Fruit fly (Drosophila melanogaster) whole organism, prepupa: Measurements from ENCODE around the gene Or23a.
A peak's percentile ranks its signal among the peaks of the same experiment; 100 is the strongest.

Experiments used
- Blimp-1 ChIP-seq: fragments of 200-800 bp; sonication (Bioruptor generic); optimal IDR thresholded peaks from 3 replicates; lab custom pipeline; 2017; ENCODE audit warnings: missing biosample characterization, missing genetic modification characterization, mild to moderate bottlenecking, moderate library complexity, missing genetic modification reagents
- CG10631 ChIP-seq: fragments of 200-800 bp; sonication (Bioruptor generic); optimal IDR thresholded peaks from 2 replicates; lab custom pipeline; 2016; ENCODE audit warnings: missing biosample characterization, missing genetic modification characterization
- CG15336 ChIP-seq: fragments of 200-800 bp; sonication (Bioruptor generic); IDR thresholded peaks from 2 replicates; pipeline ENCODE4 v1.3.6; 2022; ENCODE audit warnings: missing biosample characterization, missing genetic modification characterization
- CG6163 ChIP-seq: fragments of 200-800 bp; sonication (Bioruptor generic); IDR thresholded peaks from 3 replicates; pipeline ENCODE4 v1.3.6; 2022; ENCODE audit warnings: missing biosample characterization, missing genetic modification characterization
- CG6792 ChIP-seq: fragments of 200-800 bp; sonication (Bioruptor generic); optimal IDR thresholded peaks from 3 replicates; lab custom pipeline; 2016; ENCODE audit warnings: missing biosample characterization, missing genetic modification characterization
- Gug ChIP-seq: fragments of 200-800 bp; sonication (Bioruptor generic); IDR thresholded peaks from 2 replicates; pipeline ENCODE4 v1.3.6; 2022; ENCODE audit warnings: missing biosample characterization, missing genetic modification characterization
- Hr4 ChIP-seq: fragments of 200-800 bp; sonication (Bioruptor generic); optimal IDR thresholded peaks from 3 replicates; lab custom pipeline; 2016; ENCODE audit warnings: missing biosample characterization, missing genetic modification characterization
- Sox14 ChIP-seq: fragments of 200-800 bp; sonication (Bioruptor generic); optimal IDR thresholded peaks from 3 replicates; lab custom pipeline; 2016; ENCODE audit warnings: missing biosample characterization, missing genetic modification characterization
- acj6 ChIP-seq: fragments of 200-800 bp; sonication (Bioruptor generic); optimal IDR thresholded peaks from 3 replicates; lab custom pipeline; 2016; ENCODE audit warnings: missing biosample characterization, missing genetic modification characterization
- ss ChIP-seq, 2 experiments: fragments of 200-800 bp; sonication (Bioruptor generic); optimal IDR thresholded peaks; 2 replicates in 1 of 2; 3 replicates in 1 of 2; lab custom pipeline; 2017 to 2018; ENCODE audit warnings: mild to moderate bottlenecking in 2 of 2, missing biosample characterization in 2 of 2, missing genetic modification characterization in 2 of 2, moderate library complexity in 1 of 2
- svp ChIP-seq: fragments of 200-800 bp; sonication (Bioruptor generic); peaks from one replicate; lab custom pipeline; 2016; ENCODE audit warnings: missing biosample characterization, missing genetic modification characterization

DNA sequence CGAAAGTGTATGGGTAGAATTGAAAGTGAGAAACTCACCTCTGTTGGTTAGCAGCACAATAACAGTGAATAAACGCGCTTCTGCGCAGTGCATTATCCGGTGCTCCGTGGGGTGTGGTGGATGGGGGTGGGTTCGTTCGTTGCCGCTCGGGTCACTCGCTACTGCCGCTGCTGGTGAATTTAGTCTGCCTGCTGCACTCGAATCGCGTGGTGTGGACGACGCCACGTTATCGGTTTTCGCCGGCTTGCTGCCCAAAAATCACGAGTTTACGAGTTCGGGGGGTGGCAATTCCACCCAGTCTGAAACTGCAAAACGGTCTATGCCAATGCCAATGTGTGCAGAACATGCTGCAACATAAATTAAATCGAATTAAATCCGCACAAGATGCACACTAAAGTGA lies 23.7 kb downstream of the Or23a start, which contains the start of gene Tmtc1:
- TF ChIP-seq svp (GFP tag; lab: Kevin White, UChicago) (no peak), Blimp-1 (GFP tag; lab: Kevin White, UChicago) (no peak), Sox14 (GFP tag; lab: Kevin White, UChicago) (no peak), CG6792 (GFP tag; lab: Kevin White, UChicago) (no peak), Hr4 (GFP tag; lab: Kevin White, UChicago) (no peak), ss (GFP tag; optimal IDR thresholded peaks at IDR 0.05; lab: Kevin White, UChicago) (no peak), CG6163 (GFP tag; lab: Robert Waterston, UW) (0 out of 3 replicates have a peak, but pooled peaks have one; percentile 37), acj6 (GFP tag; lab: Kevin White, UChicago) (no peak), Gug (GFP tag; lab: Robert Waterston, UW) (no peak), CG10631 (GFP tag; lab: Kevin White, UChicago) (no peak), CG15336 (no peak)
